Worm (Caenorhabditis elegans): ENCODE results near the gene H39E23.2.

DNA sequence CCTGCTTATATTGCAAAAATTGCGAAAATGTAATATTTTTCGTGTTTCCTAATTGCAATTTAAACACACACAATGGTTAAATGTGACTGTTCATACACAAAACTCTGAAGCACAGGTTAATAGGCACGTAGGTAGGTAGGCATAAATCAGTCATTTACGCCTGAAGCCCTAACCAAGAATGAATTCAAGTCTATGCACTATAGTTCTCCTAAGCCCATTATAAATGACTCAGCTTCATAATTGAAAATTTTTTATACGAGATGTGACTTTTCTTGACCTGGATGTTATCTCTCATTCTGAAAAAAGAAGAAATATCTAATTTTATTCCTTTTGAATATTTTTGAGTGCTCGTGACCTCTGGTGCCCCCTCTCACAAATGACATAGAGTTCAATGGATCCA lies 31.7 kb downstream of the H39E23.2 start:
- no peak for TF ChIP-seq hlh-30 (tag; optimal IDR thresholded peaks at IDR 0.05; ENCODE audit: insufficient read depth)
- TF ChIP-seq pqm-1 (tag; optimal IDR thresholded peaks at IDR 0.05), result no peak
- no peak for TF ChIP-seq F13H6.1 (tag; optimal IDR thresholded peaks at IDR 0.05)
- no peak for TF ChIP-seq hlh-6 (tag; optimal IDR thresholded peaks at IDR 0.05)
- TF ChIP-seq ama-1 (optimal IDR thresholded peaks at IDR 0.05), result no peak
- TF ChIP-seq pha-4 (tag; optimal IDR thresholded peaks at IDR 0.05), result no peak
- TF ChIP-seq unc-86 (tag; optimal IDR thresholded peaks at IDR 0.05), result no peak
- TF ChIP-seq ceh-31 (tag; optimal IDR thresholded peaks at IDR 0.05), result no peak
- no peak for TF ChIP-seq ceh-45 (GFP tag; IDR thresholded peaks at IDR 0.05)

Data from whole organism, late embryonic.